Fruit fly (Drosophila melanogaster) whole organism: ENCODE measurements around the gene CG6142.

Experiments used
- Dll ChIP-seq: fragments of >200 bp; optimal IDR thresholded peaks from 2 replicates; lab custom pipeline; 2017
- EcR ChIP-seq, 2 experiments: fragments of >200 bp; optimal IDR thresholded peaks; 2 replicates each; lab custom pipeline; 2017; ENCODE audit warnings: missing biosample characterization in 2 of 2, missing genetic modification characterization in 2 of 2, missing genetic modification reagents in 2 of 2
- psq ChIP-seq: fragments of >200 bp; optimal IDR thresholded peaks from 2 replicates; lab custom pipeline; 2017

DNA sequence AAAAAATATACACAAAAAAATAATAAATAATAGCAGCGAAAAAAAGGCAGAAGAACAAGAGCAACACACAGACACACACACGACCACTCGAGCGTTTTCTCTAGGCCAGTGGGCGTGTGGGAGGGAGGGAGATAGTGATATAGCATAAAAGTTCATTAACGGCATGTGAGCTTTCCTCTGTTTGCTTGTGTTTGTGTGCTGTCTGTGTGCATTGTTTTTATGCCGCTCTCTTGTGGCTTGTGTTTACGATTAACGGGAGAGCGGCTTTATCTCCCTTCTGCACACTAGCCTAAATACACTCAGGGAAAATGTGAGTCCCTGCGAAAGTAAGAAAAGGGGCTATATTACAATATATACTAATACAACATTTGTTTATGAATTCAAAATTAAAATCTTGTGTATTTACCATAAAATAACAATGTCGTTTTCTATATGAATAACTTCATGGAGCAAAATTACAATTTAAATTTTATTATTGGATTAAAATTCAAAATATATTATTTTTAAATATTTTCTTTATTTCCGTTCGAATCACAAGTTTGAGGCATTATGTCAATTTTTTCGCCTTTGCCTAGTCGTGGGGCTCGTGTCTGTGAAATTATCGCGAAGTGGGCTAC lies 15.4 kb upstream of the CG6142 start:
- TF ChIP-seq Dll (lab: Kevin White, UChicago), result no peak
- no peak for TF ChIP-seq EcR (GFP tag; optimal IDR thresholded peaks at IDR 0.05; lab: Kevin White, UChicago)
- TF ChIP-seq psq (lab: Kevin White, UChicago), result no peak
